Worm (Caenorhabditis elegans): ENCODE results near the gene fem-2.

The fem-2 gene

DNA sequence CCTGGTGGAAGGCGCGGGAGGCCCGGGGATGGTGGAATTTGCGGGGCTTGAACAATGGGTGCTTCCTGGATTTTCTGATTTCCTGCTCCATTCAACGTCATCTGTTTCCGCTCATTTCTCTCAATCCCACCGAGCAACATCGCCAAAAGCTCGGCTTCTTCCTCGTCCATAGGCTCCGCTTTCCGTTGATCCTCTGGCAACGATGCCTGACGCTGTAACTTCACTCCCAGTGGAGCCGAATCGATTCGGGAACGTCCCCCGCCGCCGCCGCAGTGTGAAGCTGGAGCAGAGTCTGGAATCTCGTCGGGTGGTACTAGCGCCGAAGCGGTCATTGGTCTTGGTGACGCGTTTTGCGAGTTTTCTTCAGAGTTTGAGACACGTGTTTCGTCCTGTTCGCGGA lies 39.0 kb downstream of the fem-2 start:
- TF ChIP-seq Y55F3AM.14 (GFP tag; optimal IDR thresholded peaks at IDR 0.05): peak; percentile 7
- TF ChIP-seq nhr-6 (tag; optimal IDR thresholded peaks at IDR 0.05): no peak

DNA sequence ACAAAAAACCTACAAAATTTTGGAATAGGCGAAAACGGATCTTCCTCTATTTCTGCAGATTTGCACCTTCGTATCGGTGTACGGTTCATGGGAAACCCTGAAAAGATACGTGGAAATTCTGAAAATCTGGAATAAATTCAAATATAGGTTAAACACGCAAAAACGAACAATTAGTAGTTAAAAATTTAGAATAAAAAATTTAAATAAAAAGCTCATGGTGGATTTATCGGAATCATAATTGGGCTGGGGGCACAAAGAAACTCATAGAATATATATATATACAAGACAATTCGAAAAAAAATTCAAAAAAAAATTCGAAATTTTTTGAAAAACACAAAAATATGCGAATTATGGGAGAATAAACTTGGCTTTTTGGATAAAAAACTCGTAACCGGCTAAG lies 47.4 kb downstream of the fem-2 start, which contains the start of gene helq-1:
Gene helq-1 (minus strand): TSS at position 101 of the 400 bp plus-strand sequence.
- TF ChIP-seq mab-5 (tag; optimal IDR thresholded peaks at IDR 0.05) (no peak), crh-2 (tag; optimal IDR thresholded peaks at IDR 0.05) (no peak), ceh-16 (tag; optimal IDR thresholded peaks at IDR 0.05) (no peak), unc-55 (GFP tag; optimal IDR thresholded peaks at IDR 0.05) (no peak), elt-1 (tag; optimal IDR thresholded peaks at IDR 0.05) (no peak), nhr-11 (tag; optimal IDR thresholded peaks at IDR 0.05) (no peak), mbf-1 (tag; optimal IDR thresholded peaks at IDR 0.05) (no peak), sem-4 (tag; optimal IDR thresholded peaks at IDR 0.05) (no peak), peb-1 (tag; optimal IDR thresholded peaks at IDR 0.05) (no peak), lin-11 (tag; optimal IDR thresholded peaks at IDR 0.05) (no peak), ztf-4 (tag; optimal IDR thresholded peaks at IDR 0.05) (no peak), elt-3 (tag; optimal IDR thresholded peaks at IDR 0.05) (no peak), lin-39 (tag; optimal IDR thresholded peaks at IDR 0.05) (no peak), sma-3 (GFP tag; optimal IDR thresholded peaks at IDR 0.05) (no peak), unc-39 (tag; optimal IDR thresholded peaks at IDR 0.05) (no peak)
